Worm (Caenorhabditis elegans) whole organism, L1 larva: ENCODE data around the gene F57B9.3.

Source experiments
- C04F5.9 ChIP-seq: sonication (generic microtip); optimal IDR thresholded peaks from 2 replicates; lab custom pipeline; 2016; ENCODE audit warnings: missing genetic modification characterization, missing compliant biosample characterization
- F16B12.6 ChIP-seq: fragments of 150-350 bp; optimal IDR thresholded peaks from 2 replicates; lab custom pipeline; 2014; ENCODE audit warnings: missing biosample characterization, missing genetic modification characterization
- Y116A8C.19 ChIP-seq: sonication (generic microtip); optimal IDR thresholded peaks from 2 replicates; lab custom pipeline; 2016; ENCODE audit warnings: missing compliant biosample characterization, missing genetic modification characterization, borderline replicate concordance
- aha-1 ChIP-seq: fragments of 150-350 bp; optimal IDR thresholded peaks from 2 replicates; lab custom pipeline; 2014; ENCODE audit warnings: missing biosample characterization, missing genetic modification characterization
- alr-1 ChIP-seq: fragments of 200-800 bp; sonication (Bioruptor generic); optimal IDR thresholded peaks from 2 replicates; lab custom pipeline; 2018; ENCODE audit warnings: borderline replicate concordance, mild to moderate bottlenecking, missing genetic modification characterization, missing compliant biosample characterization
- aly-2 ChIP-seq: fragments of 150-350 bp; optimal IDR thresholded peaks from 2 replicates; lab custom pipeline; 2014; ENCODE audit warnings: missing biosample characterization, missing genetic modification characterization
- ceh-88 ChIP-seq: fragments of 200-800 bp; sonication (Bioruptor generic); IDR thresholded peaks from 2 replicates; pipeline ENCODE4 v1.3.6; 2022; ENCODE audit warnings: missing genetic modification characterization, missing compliant biosample characterization
- ceh-90 ChIP-seq: sonication (generic microtip); optimal IDR thresholded peaks from 2 replicates; lab custom pipeline; 2016; ENCODE audit warnings: missing genetic modification characterization, missing compliant biosample characterization
- ces-1 ChIP-seq: fragments of 150-350 bp; optimal IDR thresholded peaks from 2 replicates; lab custom pipeline; 2014; ENCODE audit warnings: missing biosample characterization, missing genetic modification reagents, missing genetic modification characterization
- dpl-1 ChIP-seq, 3 experiments: fragments of 150-350 bp in 2 of 3; sonication (generic microtip) in 1 of 3; optimal IDR thresholded peaks; 2 replicates each; lab custom pipeline; 2014 to 2017; ENCODE audit warnings: missing biosample characterization in 3 of 3, missing genetic modification characterization in 3 of 3, missing genetic modification reagents in 3 of 3
- dsc-1 ChIP-seq: sonication (generic microtip); optimal IDR thresholded peaks from 2 replicates; lab custom pipeline; 2016; ENCODE audit warnings: mild to moderate bottlenecking, missing genetic modification characterization, missing compliant biosample characterization
- efl-3 ChIP-seq: fragments of 200-800 bp; sonication (Bioruptor generic); optimal IDR thresholded peaks from 2 replicates; lab custom pipeline; 2018; ENCODE audit warnings: mild to moderate bottlenecking, missing genetic modification characterization, missing compliant biosample characterization
- egl-13 ChIP-seq: sonication (generic microtip); optimal IDR thresholded peaks from 2 replicates; lab custom pipeline; 2016; ENCODE audit warnings: missing genotype, missing genetic modification reagents, missing genetic modification characterization, missing compliant biosample characterization
- egl-27 ChIP-seq, 2 experiments: fragments of 150-350 bp in 1 of 2; sonication (generic microtip); optimal IDR thresholded peaks; 3 replicates each; lab custom pipeline; 2017 to 2018; ENCODE audit warnings: missing biosample characterization in 2 of 2, missing genetic modification characterization in 2 of 2, missing genetic modification reagents in 2 of 2
- elt-2 ChIP-seq: sonication (generic microtip); optimal IDR thresholded peaks from 2 replicates; lab custom pipeline; 2016; ENCODE audit warnings: missing genetic modification characterization, mild to moderate bottlenecking, inconsistent platforms, missing compliant biosample characterization, missing genetic modification reagents
- elt-3 ChIP-seq, 6 experiments: fragments of 150-350 bp in 1 of 6; sonication (generic microtip); optimal IDR thresholded peaks; 2 replicates each; lab custom pipeline; 2017 to 2018; ENCODE audit warnings: missing biosample characterization in 6 of 6, missing genetic modification characterization in 6 of 6, inconsistent platforms in 1 of 6
- fkh-10 ChIP-seq: sonication (generic microtip); optimal IDR thresholded peaks from 2 replicates; lab custom pipeline; 2017; ENCODE audit warnings: missing biosample characterization, missing genetic modification reagents, missing genetic modification characterization
- fkh-8 ChIP-seq: sonication (generic microtip); optimal IDR thresholded peaks from 2 replicates; lab custom pipeline; 2016; ENCODE audit warnings: mild to moderate bottlenecking, missing genetic modification characterization, missing compliant biosample characterization
- fos-1 ChIP-seq: fragments of 150-350 bp; optimal IDR thresholded peaks from 2 replicates; lab custom pipeline; 2014; ENCODE audit warnings: missing biosample characterization, missing genetic modification characterization
- hpl-2 ChIP-seq: fragments of 150-350 bp; optimal IDR thresholded peaks from 2 replicates; lab custom pipeline; 2014; ENCODE audit warnings: missing biosample characterization, missing genetic modification reagents, missing genetic modification characterization
- irx-1 ChIP-seq: sonication (generic microtip); optimal IDR thresholded peaks from 2 replicates; lab custom pipeline; 2016; ENCODE audit warnings: missing genetic modification characterization, missing compliant biosample characterization
- jun-1 ChIP-seq: fragments of 150-350 bp; optimal IDR thresholded peaks from 2 replicates; lab custom pipeline; 2014; ENCODE audit warnings: missing biosample characterization, missing genetic modification reagents, missing genetic modification characterization
- lin-13 ChIP-seq: fragments of 150-350 bp; optimal IDR thresholded peaks from 2 replicates; lab custom pipeline; 2014; ENCODE audit warnings: missing biosample characterization, missing genetic modification reagents, missing genetic modification characterization
- lin-35 ChIP-seq, 2 experiments: fragments of 150-350 bp; optimal IDR thresholded peaks; 2 replicates each; lab custom pipeline; 2014; ENCODE audit warnings: missing biosample characterization in 2 of 2, missing genetic modification characterization in 2 of 2, missing genetic modification reagents in 2 of 2
- lin-39 ChIP-seq: fragments of 150-350 bp; optimal IDR thresholded peaks from 2 replicates; lab custom pipeline; 2014; ENCODE audit warnings: missing biosample characterization, missing genetic modification reagents, missing genetic modification characterization
- lir-3 ChIP-seq: sonication (generic microtip); optimal IDR thresholded peaks from 2 replicates; lab custom pipeline; 2016; ENCODE audit warnings: mild to moderate bottlenecking, missing genetic modification characterization, moderate library complexity, missing compliant biosample characterization; ENCODE audit not compliant: poor library complexity
- mab-9 ChIP-seq: fragments of 200-800 bp; sonication (Bioruptor generic); IDR thresholded peaks from 2 replicates; pipeline ENCODE4 v1.3.6; 2022; ENCODE audit warnings: missing genetic modification reagents, missing genetic modification characterization, missing compliant biosample characterization
- mef-2 ChIP-seq: fragments of 150-350 bp; optimal IDR thresholded peaks from 2 replicates; lab custom pipeline; 2014; ENCODE audit warnings: missing biosample characterization, missing genetic modification characterization
- mep-1 ChIP-seq: fragments of 150-350 bp; optimal IDR thresholded peaks from 2 replicates; lab custom pipeline; 2014; ENCODE audit warnings: missing biosample characterization, missing genetic modification characterization
- nhr-11 ChIP-seq: fragments of 150-350 bp; optimal IDR thresholded peaks from 2 replicates; lab custom pipeline; 2014; ENCODE audit warnings: missing biosample characterization, missing genetic modification characterization
- nhr-12 ChIP-seq: sonication (generic microtip); optimal IDR thresholded peaks from 2 replicates; lab custom pipeline; 2017; ENCODE audit warnings: missing biosample characterization, missing genetic modification characterization
- nhr-20 ChIP-seq: sonication (generic microtip); optimal IDR thresholded peaks from 2 replicates; lab custom pipeline; 2016; ENCODE audit warnings: mild to moderate bottlenecking, missing genetic modification characterization, missing compliant biosample characterization
- nhr-237 ChIP-seq: fragments of 150-350 bp; optimal IDR thresholded peaks from 2 replicates; lab custom pipeline; 2014; ENCODE audit warnings: missing biosample characterization, missing genetic modification characterization
- nhr-28 ChIP-seq: fragments of 150-350 bp; optimal IDR thresholded peaks from 2 replicates; lab custom pipeline; 2014; ENCODE audit warnings: missing biosample characterization, missing genetic modification characterization
- nhr-47 ChIP-seq: sonication (generic microtip); optimal IDR thresholded peaks from 2 replicates; lab custom pipeline; 2016; ENCODE audit warnings: mild to moderate bottlenecking, missing genetic modification characterization, moderate library complexity, missing compliant biosample characterization
- nhr-71 ChIP-seq: sonication (generic microtip); optimal IDR thresholded peaks from 2 replicates; lab custom pipeline; 2016; ENCODE audit warnings: mild to moderate bottlenecking, missing genetic modification characterization, moderate library complexity, missing compliant biosample characterization
- nhr-77 ChIP-seq: fragments of 150-350 bp; optimal IDR thresholded peaks from 2 replicates; lab custom pipeline; 2014; ENCODE audit warnings: missing biosample characterization, missing genetic modification characterization
- nhr-84 ChIP-seq: sonication (generic microtip); optimal IDR thresholded peaks from 2 replicates; lab custom pipeline; 2017; ENCODE audit warnings: missing biosample characterization, missing genetic modification characterization
- pax-3 ChIP-seq: fragments of 200-800 bp; sonication (Bioruptor generic); optimal IDR thresholded peaks from 2 replicates; lab custom pipeline; 2018; ENCODE audit warnings: mild to moderate bottlenecking, missing genetic modification characterization, moderate library complexity, missing compliant biosample characterization
- pqm-1 ChIP-seq: sonication (generic microtip); optimal IDR thresholded peaks from 3 replicates; lab custom pipeline; 2017; ENCODE audit warnings: missing biosample characterization, missing genetic modification characterization
- rnt-1 ChIP-seq: sonication (generic microtip); optimal IDR thresholded peaks from 2 replicates; lab custom pipeline; 2016; ENCODE audit warnings: mild to moderate bottlenecking, missing genetic modification characterization, moderate library complexity, missing compliant biosample characterization
- skn-1 ChIP-seq: fragments of 150-350 bp; optimal IDR thresholded peaks from 2 replicates; lab custom pipeline; 2014; ENCODE audit warnings: missing biosample characterization, missing genetic modification characterization
- sptf-1 ChIP-seq: fragments of 150-350 bp; optimal IDR thresholded peaks from 2 replicates; lab custom pipeline; 2014; ENCODE audit warnings: missing biosample characterization, missing genetic modification characterization
- unc-130 ChIP-seq: fragments of 150-350 bp; optimal IDR thresholded peaks from 2 replicates; lab custom pipeline; 2017; ENCODE audit warnings: missing biosample characterization, missing genetic modification characterization, inconsistent platforms
- unc-30 ChIP-seq: sonication (generic microtip); optimal IDR thresholded peaks from 2 replicates; lab custom pipeline; 2017; ENCODE audit warnings: missing biosample characterization, missing genetic modification characterization
- unc-98 ChIP-seq: fragments of 200-800 bp; sonication (Bioruptor generic); IDR thresholded peaks from 2 replicates; pipeline ENCODE4 v1.3.6; 2022; ENCODE audit warnings: missing genetic modification characterization, missing compliant biosample characterization
- vab-15 ChIP-seq: sonication (generic microtip); optimal IDR thresholded peaks from 2 replicates; lab custom pipeline; 2017; ENCODE audit warnings: missing genotype, mild to moderate bottlenecking, missing genetic modification characterization, missing compliant biosample characterization
- zag-1 ChIP-seq: fragments of 150-350 bp; optimal IDR thresholded peaks from 2 replicates; lab custom pipeline; 2014; ENCODE audit warnings: missing biosample characterization, missing genetic modification characterization
- zip-4 ChIP-seq: fragments of 200-800 bp; sonication (Bioruptor generic); optimal IDR thresholded peaks from 2 replicates; lab custom pipeline; 2018; ENCODE audit warnings: mild to moderate bottlenecking, missing genetic modification characterization, moderate library complexity, missing compliant biosample characterization
- ztf-4 ChIP-seq: fragments of 150-350 bp; optimal IDR thresholded peaks from 2 replicates; lab custom pipeline; 2014; ENCODE audit warnings: missing biosample characterization, missing genetic modification characterization

The F57B9.3 gene

ce11 chrIII:6939523-6939922, at the start of gene F57B9.3:
TSS of gene F57B9.3 (plus strand) at chrIII:6939823.
- no peak for TF ChIP-seq ces-1 (GFP tag; lab: Kevin White, UChicago)
- TF ChIP-seq nhr-84 = no peak
- no peak for TF ChIP-seq C04F5.9 (tag; lab: Kevin White, UChicago)
- TF ChIP-seq nhr-28 (tag; lab: Kevin White, UChicago) = no peak
- TF ChIP-seq nhr-12 (tag; lab: Kevin White, UChicago) = no peak
- no peak for TF ChIP-seq F16B12.6

ce11 chrIII:6891560-6891959, 48.1 kb upstream of the F57B9.3 start, which contains the start of gene K04C2.5:
TSS of gene K04C2.5 (minus strand) at chrIII:6891660.
- TF ChIP-seq mef-2 (no peak), hpl-2 (no peak), unc-98 (no peak), lin-39 (no peak), rnt-1 (tag; lab: Kevin White, UChicago) (no peak), ceh-88 (no peak), unc-30 (tag; lab: Kevin White, UChicago) (no peak), ztf-4 (tag; lab: Kevin White, UChicago) (no peak), nhr-11 (tag; lab: Kevin White, UChicago) (no peak), jun-1 (no peak), ceh-90 (no peak), alr-1 (tag; lab: Kevin White, UChicago) (no peak)

ce11 chrIII:6895166-6895565, 44.5 kb upstream of the F57B9.3 start:
- no peak for TF ChIP-seq F16B12.6
- no peak for TF ChIP-seq dsc-1
- no peak for TF ChIP-seq zag-1
- no peak for TF ChIP-seq mab-9 (GFP tag; lab: Robert Waterston, UW)
- no peak for TF ChIP-seq pax-3 (tag; lab: Kevin White, UChicago)
- TF ChIP-seq elt-2 (tag; lab: Kevin White, UChicago) = peak; percentile 69
- no peak for TF ChIP-seq unc-98
- TF ChIP-seq fkh-10 (GFP tag; lab: Kevin White, UChicago) = no peak
- no peak for TF ChIP-seq nhr-12 (tag; lab: Kevin White, UChicago)
- no peak for TF ChIP-seq zip-4 (GFP tag; lab: Kevin White, UChicago)
- no peak for TF ChIP-seq unc-130 (tag; lab: Kevin White, UChicago)
- no peak for TF ChIP-seq aha-1 (tag; lab: Kevin White, UChicago)
- TF ChIP-seq fkh-8 (tag; lab: Kevin White, UChicago) = no peak
- TF ChIP-seq C04F5.9 (tag; lab: Kevin White, UChicago) = no peak
- TF ChIP-seq egl-27 (tag; optimal IDR thresholded peaks at IDR 0.05; lab: Kevin White, UChicago) = no peak
- peak in 2 of 3 experiments; percentile 24 to 63 for TF ChIP-seq dpl-1 (GFP tag; optimal IDR thresholded peaks at IDR 0.05; lab: Kevin White, UChicago)
- TF ChIP-seq vab-15 (tag; lab: Kevin White, UChicago) = no peak
- peak; percentile 18 for TF ChIP-seq lin-13 (GFP tag; lab: Kevin White, UChicago)
- peak; percentile 51 for TF ChIP-seq ztf-4 (tag; lab: Kevin White, UChicago)
- no peak for TF ChIP-seq nhr-237
- no peak for TF ChIP-seq efl-3 (GFP tag; lab: Kevin White, UChicago)
- TF ChIP-seq irx-1 (tag; lab: Kevin White, UChicago) = no peak
- peak; percentile 55 for TF ChIP-seq lir-3 (tag; lab: Kevin White, UChicago)
- TF ChIP-seq nhr-71 (tag; lab: Kevin White, UChicago) = peak; percentile 93
- peak in 5 of 6 experiments; percentile 83 to 95 (median 91) for TF ChIP-seq elt-3 (tag; optimal IDR thresholded peaks at IDR 0.05; lab: Kevin White, UChicago)
- peak; percentile 31 to 67 for TF ChIP-seq lin-35 (GFP tag; optimal IDR thresholded peaks at IDR 0.05; lab: Kevin White, UChicago)
- peak; percentile 70 for TF ChIP-seq aly-2 (tag; lab: Kevin White, UChicago)
- peak; percentile 81 for TF ChIP-seq rnt-1 (tag; lab: Kevin White, UChicago)
- TF ChIP-seq nhr-47 (tag; lab: Kevin White, UChicago) = peak; percentile 58
- no peak for TF ChIP-seq Y116A8C.19 (tag; lab: Kevin White, UChicago)
- peak; percentile 79 for TF ChIP-seq fos-1 (tag; lab: Kevin White, UChicago)
- peak; percentile 4 for TF ChIP-seq nhr-11 (tag; lab: Kevin White, UChicago)
- TF ChIP-seq pqm-1 (tag; lab: Kevin White, UChicago) = no peak
- TF ChIP-seq jun-1 = no peak
- peak; percentile 66 for TF ChIP-seq mep-1 (tag; lab: Kevin White, UChicago)
- TF ChIP-seq skn-1 (tag; lab: Kevin White, UChicago) = peak; percentile 29
- TF ChIP-seq sptf-1 = no peak
- TF ChIP-seq egl-13 (tag; lab: Kevin White, UChicago) = no peak
- TF ChIP-seq nhr-77 = peak; percentile 49
- peak; percentile 87 for TF ChIP-seq nhr-20 (tag; lab: Kevin White, UChicago)
